Worm (Caenorhabditis elegans): ENCODE data around the gene sumv-2.

The sumv-2 gene

DNA sequence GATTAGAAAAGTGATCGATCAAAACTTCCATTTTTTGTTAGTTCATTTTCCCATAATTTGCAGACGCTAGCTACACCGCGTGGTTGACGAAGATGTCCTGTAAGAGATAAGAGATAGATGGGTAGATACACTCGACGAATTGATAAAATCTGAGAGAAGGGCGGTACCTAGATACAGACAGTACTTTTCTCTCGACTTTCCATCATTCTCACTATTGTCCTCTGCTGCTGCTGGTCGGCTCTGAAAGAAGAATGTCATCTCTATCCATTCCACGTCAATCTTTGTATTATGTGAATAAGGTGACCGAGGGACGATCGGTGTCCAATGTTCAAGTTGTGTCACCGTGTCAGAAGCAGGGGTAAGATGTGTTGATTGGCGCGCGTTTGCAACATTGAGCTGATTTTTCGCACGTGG, 11.2 kb downstream of the sumv-2 start, which contains the start of gene pmt-2 (continued):
- TF ChIP-seq lin-35 (GFP tag; optimal IDR thresholded peaks at IDR 0.05) = no peak
- peak; percentile 14 for TF ChIP-seq F57C9.4 (tag; optimal IDR thresholded peaks at IDR 0.05)
- TF ChIP-seq ceh-58 (GFP tag; IDR thresholded peaks at IDR 0.05) = no peak
- TF ChIP-seq snpc-3.4 (tag; optimal IDR thresholded peaks at IDR 0.05) = no peak
- TF ChIP-seq nfya-1 (tag; optimal IDR thresholded peaks at IDR 0.05; ENCODE audit: borderline replicate concordance, insufficient read depth) = no peak
- no peak for TF ChIP-seq ztf-6 (GFP tag; IDR thresholded peaks at IDR 0.05)
- no peak for TF ChIP-seq F22D6.2 (tag; optimal IDR thresholded peaks at IDR 0.05)
- no peak for TF ChIP-seq ceh-79 (tag; optimal IDR thresholded peaks at IDR 0.05)
- no peak for TF ChIP-seq efl-1 (GFP tag; optimal IDR thresholded peaks at IDR 0.05)
- no peak for TF ChIP-seq rec-8 (tag; optimal IDR thresholded peaks at IDR 0.05)
- TF ChIP-seq Y67H2A.10 (GFP tag; conservative IDR thresholded peaks at IDR 0.05) = no peak
- TF ChIP-seq attf-5 (GFP tag; optimal IDR thresholded peaks at IDR 0.05) = no peak
- no peak for TF ChIP-seq B0035.1 (tag; optimal IDR thresholded peaks at IDR 0.05)
- TF ChIP-seq ztf-26 (tag; optimal IDR thresholded peaks at IDR 0.05) = peak; percentile 35
- TF ChIP-seq B0261.1 (tag; optimal IDR thresholded peaks at IDR 0.05) = no peak
- TF ChIP-seq madf-6 (GFP tag; IDR thresholded peaks at IDR 0.05) = no peak; the same call in 1 of the 2 replicates
- TF ChIP-seq nfyb-1 (GFP tag; IDR thresholded peaks at IDR 0.05) = no peak; the same call in 1 of the 2 replicates
- peak; percentile 21 for TF ChIP-seq lin-40 (tag; optimal IDR thresholded peaks at IDR 0.05)
- no peak for TF ChIP-seq tlf-1 (GFP tag; optimal IDR thresholded peaks at IDR 0.05)

- no peak for TF ChIP-seq ztf-3 (GFP tag; optimal IDR thresholded peaks at IDR 0.05)
- peak; percentile 60 for TF ChIP-seq nhr-80 (tag; optimal IDR thresholded peaks at IDR 0.05)
These were observed 12.9 kb downstream of the sumv-2 start for ce11 chrV:4630267-4630666.

DNA sequence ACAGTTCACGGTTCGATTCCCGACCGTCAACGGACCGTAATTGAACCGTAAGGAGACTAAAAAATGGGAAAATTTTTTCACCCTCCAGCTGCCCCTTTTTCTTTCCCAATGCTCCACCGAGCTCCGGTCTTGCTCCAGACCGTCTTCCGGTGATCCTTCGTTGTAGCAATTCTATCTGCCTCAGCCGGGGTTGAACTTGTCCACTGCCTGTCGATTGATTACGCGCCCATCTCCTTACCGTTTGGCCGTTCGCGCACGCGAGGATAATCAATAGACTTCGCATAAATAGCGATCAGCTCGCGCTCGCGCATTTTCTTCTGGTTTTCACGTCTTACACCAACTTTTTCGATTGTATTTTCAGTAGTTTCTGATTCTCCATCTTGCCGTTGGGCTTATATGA, 15.4 kb downstream of the sumv-2 start:
- TF ChIP-seq hmg-1.2 (GFP tag; IDR thresholded peaks at IDR 0.05) (peak; percentile 57), mcd-1 (GFP tag; IDR thresholded peaks at IDR 0.05) (peak; percentile 48), bed-1 (GFP tag; IDR thresholded peaks at IDR 0.05) (peak; percentile 88; the same call in 1 of the 2 replicates), D2030.7 (GFP tag; IDR thresholded peaks at IDR 0.05) (peak; percentile 81), ceh-58 (GFP tag; IDR thresholded peaks at IDR 0.05) (0 out of 2 replicates have a peak, but pooled peaks have one; percentile 81), cebp-1 (GFP tag; IDR thresholded peaks at IDR 0.05) (0 out of 2 replicates have a peak, but pooled peaks have one; percentile 27), cebp-1 (tag; optimal IDR thresholded peaks at IDR 0.05) (peak; percentile 21), tbp1 (GFP tag; optimal IDR thresholded peaks at IDR 0.05) (peak; percentile 78), rcor-1 (GFP tag; IDR thresholded peaks at IDR 0.05) (peak; percentile 51; the same call in 1 of the 2 replicates), egrh-3 (GFP tag; IDR thresholded peaks at IDR 0.05) (peak; percentile 39; the same call in 1 of the 2 replicates), nfyb-1 (GFP tag; IDR thresholded peaks at IDR 0.05) (peak; percentile 68), C17E4.6 (GFP tag; IDR thresholded peaks at IDR 0.05) (peak; percentile 26; the same call in 1 of the 2 replicates), hsf-1 (GFP tag; IDR thresholded peaks at IDR 0.05) (peak; percentile 66; the same call in 1 of the 2 replicates), ekl-4 (GFP tag; IDR thresholded peaks at IDR 0.05) (peak; percentile 82), nhr-120 (GFP tag; IDR thresholded peaks at IDR 0.05) (0 out of 2 replicates have a peak, but pooled peaks have one; percentile 84), pbrm-1 (GFP tag; IDR thresholded peaks at IDR 0.05) (peak; percentile 55; the same call in 1 of the 2 replicates), ztf-28 (GFP tag; IDR thresholded peaks at IDR 0.05) (0 out of 2 replicates have a peak, but pooled peaks have one; percentile 65), aptf-3 (GFP tag; IDR thresholded peaks at IDR 0.05) (peak; percentile 72; the same call in 1 of the 2 replicates), madf-6 (GFP tag; IDR thresholded peaks at IDR 0.05) (peak; percentile 69), cebp-2 (GFP tag; IDR thresholded peaks at IDR 0.05) (peak; percentile 78; the same call in 1 of the 2 replicates), hmg-20 (GFP tag; IDR thresholded peaks at IDR 0.05) (peak; percentile 36; the same call in 1 of the 2 replicates), lin-26 (GFP tag; IDR thresholded peaks at IDR 0.05) (peak; percentile 98), Y95B8A.8 (GFP tag; IDR thresholded peaks at IDR 0.05) (peak; percentile 43; the same call in 1 of the 2 replicates), attf-6 (GFP tag; IDR thresholded peaks at IDR 0.05) (peak; percentile 71), F33H1.4 (GFP tag; IDR thresholded peaks at IDR 0.05) (peak; percentile 43), ceh-40 (GFP tag; IDR thresholded peaks at IDR 0.05) (0 out of 2 replicates have a peak, but pooled peaks have one; percentile 46), ztf-25 (GFP tag; IDR thresholded peaks at IDR 0.05) (peak; percentile 85; the same call in 1 of the 2 replicates), madf-3 (GFP tag; IDR thresholded peaks at IDR 0.05) (0 out of 2 replicates have a peak, but pooled peaks have one; percentile 53)

Measured in whole organism, young adult.